Fruit fly (Drosophila melanogaster) whole organism, adult: Measurements from ENCODE around the gene CG15459.

Experiments used
- CG14711 ChIP-seq: fragments of 200-800 bp; sonication (Bioruptor generic); optimal IDR thresholded peaks from 2 replicates; lab custom pipeline; 2018; ENCODE audit warnings: missing biosample characterization, mild to moderate bottlenecking, missing genetic modification characterization, moderate library complexity
- CG1620 ChIP-seq: fragments of 200-800 bp; sonication (Bioruptor generic); optimal IDR thresholded peaks from 2 replicates; lab custom pipeline; 2016; ENCODE audit warnings: missing biosample characterization, missing genetic modification characterization
- CG7045 ChIP-seq: fragments of 200-800 bp; sonication (Bioruptor generic); optimal IDR thresholded peaks from 2 replicates; lab custom pipeline; 2017; ENCODE audit warnings: missing biosample characterization, mild to moderate bottlenecking, missing genetic modification characterization
- CG7101 ChIP-seq: fragments of 200-800 bp; sonication (Bioruptor generic); optimal IDR thresholded peaks from 2 replicates; lab custom pipeline; 2018; ENCODE audit warnings: missing biosample characterization, mild to moderate bottlenecking, missing genetic modification characterization, moderate library complexity
- Crg-1 ChIP-seq: fragments of 200-800 bp; sonication (Bioruptor generic); optimal IDR thresholded peaks from 2 replicates; lab custom pipeline; 2016; ENCODE audit warnings: missing biosample characterization, missing genetic modification characterization
- Hr96 ChIP-seq: fragments of 200-800 bp; sonication (Bioruptor generic); optimal IDR thresholded peaks from 2 replicates; lab custom pipeline; 2016; ENCODE audit warnings: missing biosample characterization, missing genetic modification characterization
- Mnt ChIP-seq: fragments of 200-800 bp; sonication (Bioruptor generic); optimal IDR thresholded peaks from 2 replicates; lab custom pipeline; 2016; ENCODE audit warnings: missing biosample characterization, mild to moderate bottlenecking, missing genetic modification characterization
- bab1 ChIP-seq: fragments of 200-800 bp; sonication (Bioruptor generic); optimal IDR thresholded peaks from 3 replicates; lab custom pipeline; 2019; ENCODE audit warnings: missing biosample characterization, mild to moderate bottlenecking, missing genetic modification characterization, moderate library complexity
- cic ChIP-seq: fragments of 200-800 bp; sonication (Bioruptor generic); optimal IDR thresholded peaks from 2 replicates; lab custom pipeline; 2017; ENCODE audit warnings: missing biosample characterization, mild to moderate bottlenecking, missing genetic modification characterization, moderate library complexity
- kay ChIP-seq: fragments of 200-800 bp; sonication (Bioruptor generic); peaks from one replicate; lab custom pipeline; 2016; ENCODE audit warnings: missing biosample characterization, missing genetic modification characterization, borderline replicate concordance
- pad ChIP-seq: fragments of 200-800 bp; sonication (Bioruptor generic); optimal IDR thresholded peaks from 3 replicates; lab custom pipeline; 2017; ENCODE audit warnings: missing biosample characterization, missing genetic modification characterization, mild to moderate bottlenecking, moderate library complexity, missing genetic modification reagents
- toe ChIP-seq: fragments of 200-800 bp; sonication (Bioruptor generic); optimal IDR thresholded peaks from 2 replicates; lab custom pipeline; 2016; ENCODE audit warnings: missing biosample characterization, missing genetic modification characterization

- TF ChIP-seq kay (GFP tag; lab: Kevin White, UChicago) (no peak), CG14711 (tag; lab: Kevin White, UChicago) (no peak), bab1 (no peak), Hr96 (no peak), CG7101 (tag; lab: Kevin White, UChicago) (no peak), toe (no peak), pad (GFP tag; lab: Kevin White, UChicago) (no peak), CG1620 (GFP tag; lab: Kevin White, UChicago) (no peak), cic (GFP tag; lab: Kevin White, UChicago) (no peak), Crg-1 (GFP tag; lab: Kevin White, UChicago) (no peak), CG7045 (no peak), Mnt (GFP tag; lab: Kevin White, UChicago) (no peak)
Observed at dm6 chrX:20389633-20390032, 23.7 kb downstream of the CG15459 start.
